Fruit fly (Drosophila melanogaster) ovary, adult (tissue): Measurements from ENCODE around the gene CG15894.

Experiments
- CG17801 ChIP-seq: fragments of 200-800 bp; optimal IDR thresholded peaks from 2 replicates; lab custom pipeline; 2019; ENCODE audit warnings: missing biosample characterization, mild to moderate bottlenecking, missing genetic modification characterization, moderate library complexity; ENCODE audit not compliant: partially characterized antibody

CG15894 gene

dm6 chrX:6337702-6338101, 28.7 kb downstream of the CG15894 start, which contains the start of gene CG3842:
Gene CG3842, plus strand, starts transcription at chrX:6337762.
- no peak for TF ChIP-seq CG17801

- TF ChIP-seq CG17801: no peak
These were observed 30.0 kb downstream of the CG15894 start for dm6 chrX:6338738-6339614.

dm6 chrX:6339970-6340548, 31.0 kb downstream of the CG15894 start:
- peak; percentile 60 for TF ChIP-seq CG17801

dm6 chrX:6340593-6341068, 31.6 kb downstream of the CG15894 start:
- peak; percentile 92 for TF ChIP-seq CG17801

- TF ChIP-seq CG17801: peak; percentile 15
These were observed 32.7 kb downstream of the CG15894 start for dm6 chrX:6341678-6342077.

dm6 chrX:6343323-6343722, 34.3 kb downstream of the CG15894 start:
- TF ChIP-seq CG17801: no peak

DNA sequence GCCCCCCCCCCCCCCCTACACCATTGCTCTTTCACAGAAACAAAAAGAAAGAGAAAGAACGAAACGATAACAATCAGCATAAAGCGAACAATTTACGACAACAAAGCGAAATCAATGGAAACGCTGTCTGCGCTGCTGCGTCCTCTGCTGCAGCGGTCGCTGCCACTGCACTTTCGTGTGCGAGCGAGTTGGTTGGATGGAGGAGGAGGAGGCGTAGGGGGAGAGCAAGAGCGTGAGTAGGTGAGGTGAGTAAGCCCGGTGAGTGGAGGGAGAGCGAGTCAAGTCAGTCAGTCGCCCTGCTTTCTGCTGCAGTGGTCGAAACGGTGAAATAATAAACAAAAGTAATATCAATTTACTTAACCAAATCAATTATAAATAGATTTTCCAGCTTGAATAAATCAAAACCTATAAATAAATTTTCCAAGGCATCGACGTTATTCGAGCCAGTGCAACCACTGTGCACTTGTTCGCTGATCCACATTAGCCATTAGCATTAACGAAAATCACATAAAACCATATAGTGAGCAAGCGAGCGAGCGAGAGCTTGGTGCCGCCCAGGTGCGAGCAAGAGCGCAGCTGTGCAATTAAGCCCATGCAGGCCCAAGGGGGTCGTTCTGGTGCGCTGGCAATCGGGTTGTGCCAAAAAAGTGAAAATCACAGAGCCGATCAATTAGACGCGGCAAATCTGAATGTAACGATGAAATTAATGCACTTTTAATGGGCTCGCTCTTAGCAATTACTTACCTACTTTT, 35.0 kb downstream of the CG15894 start:
- TF ChIP-seq CG17801: peak; percentile 68

dm6 chrX:6344538-6345074, 35.6 kb downstream of the CG15894 start:
- TF ChIP-seq CG17801: peak; percentile 11

- no peak for TF ChIP-seq CG17801
These were observed 37.1 kb downstream of the CG15894 start for dm6 chrX:6346153-6346552.

DNA sequence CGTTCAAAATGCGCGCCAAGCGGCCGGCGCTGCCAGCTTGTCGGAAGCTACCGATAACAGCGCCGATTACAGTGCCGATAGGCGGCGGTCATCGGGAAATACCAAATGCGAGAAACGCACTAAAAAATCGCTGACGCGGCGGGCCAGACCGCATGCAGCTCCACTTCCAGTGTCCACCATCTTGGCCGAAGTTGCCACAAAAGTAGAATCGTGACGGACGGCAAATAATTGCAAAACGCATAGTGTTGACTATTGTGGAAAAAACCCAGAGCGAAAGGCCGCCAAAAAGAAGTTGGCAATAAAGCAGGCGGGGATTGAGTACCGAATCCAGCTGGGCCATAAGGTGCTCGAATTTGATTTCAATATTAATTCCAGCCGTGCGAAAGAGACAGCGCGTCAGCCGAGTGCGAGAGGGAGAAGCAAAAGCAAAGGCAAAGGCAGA, 37.9 kb downstream of the CG15894 start, which contains the start of gene CG3847:
Gene CG3847, plus strand, starts transcription at position 178 of the 442 bp plus-strand sequence.
- peak; percentile 10 for TF ChIP-seq CG17801

DNA sequence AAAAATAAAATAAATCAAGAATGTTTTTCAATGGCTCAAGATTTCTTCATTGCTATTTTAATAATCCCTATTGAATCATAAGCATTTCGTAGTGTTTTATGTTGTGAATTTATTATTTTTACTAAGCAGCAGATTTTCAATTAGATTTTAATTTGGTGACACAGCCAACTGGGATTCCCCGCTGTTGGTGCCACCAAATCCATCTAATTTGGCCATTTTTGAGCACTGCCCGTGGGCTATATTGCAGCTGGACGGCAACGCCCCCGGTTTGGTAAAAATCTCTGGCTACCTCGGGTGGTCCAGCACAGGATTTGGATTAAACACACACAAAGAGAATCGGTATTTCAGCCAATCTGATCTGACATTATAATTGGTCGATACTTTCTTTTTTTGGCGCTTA, 40.2 kb downstream of the CG15894 start:
- TF ChIP-seq CG17801: no peak

DNA sequence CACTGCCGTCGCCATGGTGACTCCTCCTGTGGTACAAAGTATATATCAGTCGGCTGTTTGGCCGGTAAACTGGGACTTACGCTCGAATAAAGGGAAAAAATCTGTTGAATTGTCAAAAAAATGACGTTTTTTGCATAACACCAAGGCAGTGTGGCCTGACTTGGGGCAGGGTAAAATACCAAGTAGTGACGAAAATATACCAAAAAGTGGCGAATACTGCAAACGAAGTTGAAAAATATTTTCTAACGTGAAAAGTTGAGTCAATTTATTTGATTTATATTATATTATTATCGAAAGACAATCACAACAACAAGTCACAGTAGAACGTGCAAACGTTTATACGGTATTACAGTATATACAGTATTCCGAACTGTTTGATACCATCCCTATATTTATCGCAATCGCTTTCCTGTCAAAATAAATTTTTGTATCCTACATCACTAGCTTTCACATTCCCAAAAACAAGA, 41.2 kb downstream of the CG15894 start, which contains the start of the genes ND-B16.6 and kdn:
Gene ND-B16.6, minus strand, starts transcription at position 189 of the 467 bp plus-strand sequence.
Gene kdn, plus strand, starts transcription at position 417 of the 467 bp plus-strand sequence.
- no peak for TF ChIP-seq CG17801

dm6 chrX:6351917-6352768, 43.1 kb downstream of the CG15894 start:
- TF ChIP-seq CG17801: peak; percentile 64

DNA sequence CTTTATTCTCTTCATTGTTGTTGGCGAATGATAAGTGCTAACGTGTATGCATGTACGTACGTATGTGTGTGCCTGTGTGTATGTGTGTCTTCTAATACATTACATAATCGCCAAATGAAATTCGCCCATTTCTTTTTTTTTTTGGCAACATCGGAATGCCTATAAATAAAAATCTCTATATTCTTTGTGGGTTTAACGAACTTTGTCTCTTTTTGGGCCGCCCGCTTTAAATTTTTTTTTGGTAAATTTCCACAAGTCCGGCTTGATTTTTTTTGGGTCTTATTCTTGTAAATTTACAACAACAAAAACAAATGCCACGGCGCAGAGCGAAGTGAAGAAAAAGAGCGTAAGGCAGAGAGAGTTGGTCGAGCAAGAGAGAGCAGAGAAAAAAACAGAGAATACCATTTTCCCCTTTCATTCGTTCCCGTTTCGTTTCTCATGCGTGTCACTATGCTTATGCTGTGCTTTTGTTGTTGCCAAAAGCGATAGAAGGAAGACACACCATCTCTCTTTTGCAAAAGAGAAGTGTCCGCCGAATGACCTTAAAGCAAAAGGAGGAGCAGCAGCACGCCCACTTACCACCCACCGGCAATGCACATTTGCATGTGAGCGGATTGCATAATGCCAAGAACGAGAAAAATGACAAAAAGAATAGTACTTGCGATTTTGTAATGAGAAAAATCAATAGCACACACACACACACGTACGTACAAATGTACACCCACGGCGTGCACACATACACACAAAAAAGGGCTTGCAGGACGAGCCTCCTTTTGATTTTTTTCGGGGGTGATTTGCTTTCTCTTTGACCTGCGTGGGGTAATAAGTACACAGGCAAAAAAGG, 44.0 kb downstream of the CG15894 start:
- no peak for TF ChIP-seq CG17801
